Worm (Caenorhabditis elegans): ENCODE measurements around the gene C03A3.1.

C03A3.1 gene

ce11 chrX:11290528-11290927 is 33.4 kb downstream of the C03A3.1 start:
- no peak for TF ChIP-seq lin-26 (GFP tag; IDR thresholded peaks at IDR 0.05)
- no peak for TF ChIP-seq ztf-26 (tag; optimal IDR thresholded peaks at IDR 0.05)
- TF ChIP-seq let-607 (tag; optimal IDR thresholded peaks at IDR 0.05) = no peak
- no peak for TF ChIP-seq C17E4.6 (GFP tag; IDR thresholded peaks at IDR 0.05)
- TF ChIP-seq bed-1 (GFP tag; IDR thresholded peaks at IDR 0.05) = no peak
- no peak for TF ChIP-seq lag-1 (GFP tag; IDR thresholded peaks at IDR 0.05)
- TF ChIP-seq K12H6.12 (tag; optimal IDR thresholded peaks at IDR 0.05) = no peak
- TF ChIP-seq hmg-20 (GFP tag; IDR thresholded peaks at IDR 0.05) = no peak
- no peak for TF ChIP-seq egl-18 (GFP tag; IDR thresholded peaks at IDR 0.05)
- no peak for TF ChIP-seq F23B12.7 (tag; optimal IDR thresholded peaks at IDR 0.05; ENCODE audit: insufficient read depth)
- TF ChIP-seq zim-3 (tag; optimal IDR thresholded peaks at IDR 0.05) = no peak
- no peak for TF ChIP-seq die-1 (tag; optimal IDR thresholded peaks at IDR 0.05)
- no peak for TF ChIP-seq attf-3 (GFP tag; conservative IDR thresholded peaks at IDR 0.05)
- TF ChIP-seq F33H1.4 (GFP tag; IDR thresholded peaks at IDR 0.05) = no peak
- no peak for TF ChIP-seq snpc-3.4 (tag; optimal IDR thresholded peaks at IDR 0.05)
- TF ChIP-seq attf-6 (GFP tag; IDR thresholded peaks at IDR 0.05) = no peak
- TF ChIP-seq lir-1 (GFP tag; conservative IDR thresholded peaks at IDR 0.05) = no peak

ce11 chrX:11296683-11297365 is 39.7 kb downstream of the C03A3.1 start, which contains the start of gene inx-2:
Gene inx-2, minus strand, starts transcription at chrX:11296733.
- 0 out of 2 replicates have a peak, but pooled peaks have one; percentile 24 for TF ChIP-seq madf-3 (GFP tag; IDR thresholded peaks at IDR 0.05)
- peak; percentile 58; the same call in 1 of the 2 replicates for TF ChIP-seq zfh-2 (GFP tag; conservative IDR thresholded peaks at IDR 0.05)
- TF ChIP-seq K11D2.4 (GFP tag; IDR thresholded peaks at IDR 0.05) = 0 out of 2 replicates have a peak, but pooled peaks have one; percentile 15
- no peak for TF ChIP-seq lsy-27 (tag; optimal IDR thresholded peaks at IDR 0.05; ENCODE audit: borderline replicate concordance, insufficient read depth)
- TF ChIP-seq hmg-1.2 (GFP tag; IDR thresholded peaks at IDR 0.05) = peak; percentile 21; the same call in 1 of the 2 replicates
- 0 out of 2 replicates have a peak, but pooled peaks have one; percentile 28 for TF ChIP-seq F37B4.10 (GFP tag; IDR thresholded peaks at IDR 0.05)
- TF ChIP-seq chd-7 (tag; optimal IDR thresholded peaks at IDR 0.05) = no peak
- TF ChIP-seq die-1 (tag; optimal IDR thresholded peaks at IDR 0.05) = no peak
- TF ChIP-seq hsf-1 (GFP tag; IDR thresholded peaks at IDR 0.05) = no peak
- no peak for TF ChIP-seq hmg-20 (GFP tag; IDR thresholded peaks at IDR 0.05)

DNA sequence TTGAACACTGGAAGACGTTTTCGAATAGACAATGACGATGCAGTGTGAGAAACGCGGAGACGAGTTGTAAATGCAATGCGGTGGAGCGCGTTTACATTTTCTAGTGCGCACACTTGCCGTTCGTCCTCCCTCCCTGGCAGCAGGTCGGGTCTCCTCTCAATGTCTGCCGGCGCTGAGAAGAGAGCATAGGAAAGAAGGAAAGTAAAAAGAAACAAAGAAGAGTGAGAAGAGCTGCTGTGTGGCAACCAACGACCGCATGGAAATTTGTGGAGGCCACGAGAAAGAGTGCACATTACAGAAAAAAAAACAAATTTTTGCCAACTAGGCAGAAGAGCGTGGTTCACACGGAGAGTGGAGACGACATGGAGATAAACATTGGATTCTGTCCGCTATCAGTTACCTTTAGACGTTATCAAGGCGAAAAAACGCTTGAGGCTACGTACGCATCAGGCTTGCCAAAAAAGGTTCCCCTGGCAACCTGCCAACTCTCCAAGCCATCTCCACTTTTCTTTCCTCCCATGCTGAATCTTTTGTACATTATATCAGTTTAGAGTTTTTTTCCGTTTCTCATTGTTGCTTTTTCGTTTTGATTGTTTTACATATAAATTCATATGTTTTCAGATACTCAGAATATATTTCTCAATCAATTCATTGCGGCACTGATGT is 42.6 kb downstream of the C03A3.1 start, which contains the start of the genes snrp-40.1 and F08G12.3:
Gene snrp-40.1 (minus strand): TSS at position 143 of the 666 bp plus-strand sequence.
Gene F08G12.3 (plus strand): TSS at position 616 of the 666 bp plus-strand sequence.
- TF ChIP-seq T07F8.4 (tag; optimal IDR thresholded peaks at IDR 0.05) = no peak
- no peak for TF ChIP-seq hrde-1 (tag; optimal IDR thresholded peaks at IDR 0.05; ENCODE audit: borderline replicate concordance)
- TF ChIP-seq madf-10 (tag; optimal IDR thresholded peaks at IDR 0.05) = peak; percentile 31
- TF ChIP-seq rcor-1 (GFP tag; IDR thresholded peaks at IDR 0.05) = 0 out of 2 replicates have a peak, but pooled peaks have one; percentile 21
- TF ChIP-seq atf-7 (tag; optimal IDR thresholded peaks at IDR 0.05) = peak; percentile 29
- no peak for TF ChIP-seq ceh-58 (GFP tag; IDR thresholded peaks at IDR 0.05)
- peak; percentile 91 for TF ChIP-seq mcd-1 (GFP tag; IDR thresholded peaks at IDR 0.05)
- TF ChIP-seq ceh-79 (tag; optimal IDR thresholded peaks at IDR 0.05) = no peak
- peak; percentile 91 for TF ChIP-seq dox-1 (GFP tag; IDR thresholded peaks at IDR 0.05)
- TF ChIP-seq chd-7 (tag; optimal IDR thresholded peaks at IDR 0.05) = peak; percentile 71
- TF ChIP-seq snpc-4 (GFP tag; optimal IDR thresholded peaks at IDR 0.05) = no peak
- TF ChIP-seq snpc-4 (tag; optimal IDR thresholded peaks at IDR 0.05) = peak in 3 of 4 experiments; percentile 62 to 82 (median 69)
- 0 out of 2 replicates have a peak, but pooled peaks have one; percentile 8 for TF ChIP-seq egl-18 (GFP tag; IDR thresholded peaks at IDR 0.05)
- TF ChIP-seq B0336.3 (GFP tag; IDR thresholded peaks at IDR 0.05) = peak; percentile 46; the same call in 1 of the 2 replicates
- TF ChIP-seq hmg-1.2 (GFP tag; IDR thresholded peaks at IDR 0.05) = peak; percentile 88
- TF ChIP-seq zfh-2 (GFP tag; conservative IDR thresholded peaks at IDR 0.05) = peak; percentile 98
- TF ChIP-seq cebp-2 (GFP tag; IDR thresholded peaks at IDR 0.05) = no peak
- TF ChIP-seq pbrm-1 (GFP tag; IDR thresholded peaks at IDR 0.05) = peak; percentile 80
- TF ChIP-seq nfyb-1 (GFP tag; IDR thresholded peaks at IDR 0.05) = 0 out of 2 replicates have a peak, but pooled peaks have one; percentile 57
- peak; percentile 80 for TF ChIP-seq lin-40 (tag; optimal IDR thresholded peaks at IDR 0.05)
- peak; percentile 74 for TF ChIP-seq ceh-27 (GFP tag; optimal IDR thresholded peaks at IDR 0.05)
- peak; percentile 12 for TF ChIP-seq gei-17 (GFP tag; optimal IDR thresholded peaks at IDR 0.05)

All from whole organism, young adult.